Worm (Caenorhabditis elegans) whole organism, L2 larva: Measurements from ENCODE around the gene C16C8.11.
"Not testable (repeated sequence)": the region's sequence is repeated elsewhere in the genome, so short reads cannot be mapped to it uniquely, and the experiment has no call there.

Experiments
- C34F6.9 ChIP-seq: fragments of 150-350 bp; optimal IDR thresholded peaks from 2 replicates; lab custom pipeline; 2014; ENCODE audit warnings: missing biosample characterization, missing genetic modification characterization
- F13H6.1 ChIP-seq: sonication (generic microtip); optimal IDR thresholded peaks from 2 replicates; lab custom pipeline; 2016; ENCODE audit warnings: missing genetic modification characterization, missing compliant biosample characterization
- R02D3.7 ChIP-seq: fragments of 150-350 bp; optimal IDR thresholded peaks from 2 replicates; lab custom pipeline; 2014; ENCODE audit warnings: missing biosample characterization, missing genetic modification characterization
- ZK546.5 ChIP-seq: sonication (generic microtip); optimal IDR thresholded peaks from 2 replicates; lab custom pipeline; 2017; ENCODE audit warnings: missing biosample characterization, missing genetic modification characterization
- aly-2 ChIP-seq: fragments of 150-350 bp; optimal IDR thresholded peaks from 2 replicates; lab custom pipeline; 2014; ENCODE audit warnings: missing biosample characterization, missing genetic modification characterization
- ama-1 ChIP-seq: fragments of 150-350 bp; optimal IDR thresholded peaks from 2 replicates; lab custom pipeline; 2018; ENCODE audit warnings: inconsistent platforms
- blmp-1 ChIP-seq: sonication (generic microtip); optimal IDR thresholded peaks from 2 replicates; lab custom pipeline; 2017; ENCODE audit warnings: missing genetic modification characterization, mild to moderate bottlenecking, missing compliant biosample characterization, antibody characterized with exemption, moderate library complexity; ENCODE audit not compliant: insufficient read depth
- ceh-16 ChIP-seq: fragments of 150-350 bp; optimal IDR thresholded peaks from 2 replicates; lab custom pipeline; 2014; ENCODE audit warnings: missing biosample characterization, missing genetic modification characterization
- dmd-4 ChIP-seq: sonication (generic microtip); optimal IDR thresholded peaks from 2 replicates; lab custom pipeline; 2017; ENCODE audit warnings: missing biosample characterization, missing genetic modification characterization
- egl-27 ChIP-seq: sonication (generic microtip); optimal IDR thresholded peaks from 3 replicates; lab custom pipeline; 2017; ENCODE audit warnings: missing biosample characterization, missing genetic modification reagents, missing genetic modification characterization
- elt-1 ChIP-seq: fragments of 150-350 bp; optimal IDR thresholded peaks from 2 replicates; lab custom pipeline; 2014; ENCODE audit warnings: missing biosample characterization, missing genetic modification characterization
- elt-3 ChIP-seq: sonication (generic microtip); optimal IDR thresholded peaks from 2 replicates; lab custom pipeline; 2017; ENCODE audit warnings: missing biosample characterization, missing genetic modification characterization
- lin-11 ChIP-seq: fragments of 150-350 bp; sonication (generic microtip); optimal IDR thresholded peaks from 2 replicates; lab custom pipeline; 2014; ENCODE audit warnings: missing biosample characterization, missing genetic modification characterization, inconsistent platforms, mixed read lengths
- lin-39 ChIP-seq: fragments of 150-350 bp; optimal IDR thresholded peaks from 2 replicates; lab custom pipeline; 2014; ENCODE audit warnings: missing biosample characterization, missing genetic modification reagents, missing genetic modification characterization
- lsy-2 ChIP-seq, 2 experiments: fragments of 150-350 bp in 1 of 2; sonication (generic microtip) in 1 of 2; optimal IDR thresholded peaks; 2 replicates each; lab custom pipeline; 2014 to 2017; ENCODE audit warnings: missing biosample characterization in 2 of 2, missing genetic modification characterization in 2 of 2
- mab-5 ChIP-seq: fragments of 150-350 bp; optimal IDR thresholded peaks from 2 replicates; lab custom pipeline; 2014; ENCODE audit warnings: missing biosample characterization, missing genetic modification characterization
- mbf-1 ChIP-seq: sonication (generic microtip); optimal IDR thresholded peaks from 2 replicates; lab custom pipeline; 2017; ENCODE audit warnings: missing biosample characterization, missing genetic modification characterization
- mdl-1 ChIP-seq, 2 experiments: fragments of 150-350 bp in 1 of 2; sonication (generic microtip) in 1 of 2; optimal IDR thresholded peaks; 2 replicates each; lab custom pipeline; 2017; ENCODE audit warnings: missing biosample characterization in 2 of 2, missing genetic modification characterization in 2 of 2
- nhr-10 ChIP-seq: sonication (generic microtip); optimal IDR thresholded peaks from 2 replicates; lab custom pipeline; 2017; ENCODE audit warnings: missing biosample characterization, missing genetic modification characterization
- nhr-11 ChIP-seq: fragments of 150-350 bp; optimal IDR thresholded peaks from 2 replicates; lab custom pipeline; 2014; ENCODE audit warnings: missing biosample characterization, missing genetic modification characterization
- nhr-12 ChIP-seq: fragments of 150-350 bp; optimal IDR thresholded peaks from 2 replicates; lab custom pipeline; 2014; ENCODE audit warnings: missing biosample characterization, missing genetic modification characterization
- nhr-129 ChIP-seq: fragments of 150-350 bp; optimal IDR thresholded peaks from 2 replicates; lab custom pipeline; 2014; ENCODE audit warnings: missing biosample characterization, missing genetic modification characterization
- nhr-21 ChIP-seq: fragments of 150-350 bp; optimal IDR thresholded peaks from 2 replicates; lab custom pipeline; 2014; ENCODE audit warnings: missing biosample characterization, missing genetic modification characterization
- nhr-23 ChIP-seq: fragments of 150-350 bp; optimal IDR thresholded peaks from 2 replicates; lab custom pipeline; 2014; ENCODE audit warnings: missing biosample characterization, missing genetic modification reagents, missing genetic modification characterization
- nhr-25 ChIP-seq: fragments of 150-350 bp; sonication (generic microtip); optimal IDR thresholded peaks from 3 replicates; lab custom pipeline; 2014; ENCODE audit warnings: missing biosample characterization, missing genetic modification characterization
- nhr-6 ChIP-seq: fragments of 150-350 bp; optimal IDR thresholded peaks from 2 replicates; lab custom pipeline; 2014; ENCODE audit warnings: missing biosample characterization, missing genetic modification characterization
- peb-1 ChIP-seq: fragments of 150-350 bp; optimal IDR thresholded peaks from 2 replicates; lab custom pipeline; 2014; ENCODE audit warnings: missing biosample characterization, missing genetic modification characterization
- skn-1 ChIP-seq: sonication (generic microtip); optimal IDR thresholded peaks from 2 replicates; lab custom pipeline; 2017; ENCODE audit warnings: missing biosample characterization, missing genetic modification characterization
- sma-3 ChIP-seq: sonication (generic microtip); optimal IDR thresholded peaks from 2 replicates; lab custom pipeline; 2016; ENCODE audit warnings: missing genetic modification reagents, missing genetic modification characterization, missing compliant biosample characterization
- unc-62 ChIP-seq: fragments of 150-350 bp; optimal IDR thresholded peaks from 2 replicates; lab custom pipeline; 2014; ENCODE audit warnings: missing biosample characterization, missing genetic modification reagents, missing genetic modification characterization
- ztf-1 ChIP-seq: fragments of 200-800 bp; sonication (Bioruptor generic); conservative IDR thresholded peaks from 2 replicates; pipeline ENCODE4 v1.3.6; 2022; ENCODE audit warnings: missing genetic modification characterization, missing compliant biosample characterization
- ztf-11 ChIP-seq: sonication (generic microtip); optimal IDR thresholded peaks from 2 replicates; lab custom pipeline; 2017; ENCODE audit warnings: missing biosample characterization, missing genetic modification characterization
- ztf-4 ChIP-seq: fragments of 150-350 bp; optimal IDR thresholded peaks from 2 replicates; lab custom pipeline; 2014; ENCODE audit warnings: missing biosample characterization, missing genetic modification characterization

Gene C16C8.11

ce11 chrII:3461586-3461985 lies 8.1 kb downstream of the C16C8.11 start, which contains the start of gene C16C8.8:
TSS of gene C16C8.8 (minus strand) at chrII:3461686.
- TF ChIP-seq peb-1 (tag; lab: Kevin White, UChicago) (no peak), sma-3 (no peak), mab-5 (no peak), lin-11 (no peak), dmd-4 (tag; lab: Kevin White, UChicago) (no peak)

ce11 chrII:3463097-3463496 lies 9.6 kb downstream of the C16C8.11 start, which contains the start of gene C16C8.9:
TSS of gene C16C8.9 (minus strand) at chrII:3463197.
- TF ChIP-seq nhr-11 (tag; lab: Kevin White, UChicago) = no peak

- TF ChIP-seq nhr-129 (tag; lab: Kevin White, UChicago); dmd-4 (tag; lab: Kevin White, UChicago); ztf-1 (GFP tag; lab: Robert Waterston, UW): not testable (repeated sequence)
- TF ChIP-seq, all 48 proteins: peak for 0; not testable (repeated sequence) for 48
Observed at ce11 chrII:3464580-3464979, 11.1 kb downstream of the C16C8.11 start, which contains the start of gene C16C8.10. TSS of gene C16C8.10 (minus strand) at chrII:3464680.

- TF ChIP-seq elt-1 = no peak
- no peak for TF ChIP-seq blmp-1 (tag; lab: Kevin White, UChicago)
- TF ChIP-seq ztf-4 (tag; lab: Kevin White, UChicago) = no peak
- TF ChIP-seq skn-1 (tag; lab: Kevin White, UChicago) = no peak
- no peak for TF ChIP-seq F13H6.1 (tag; lab: Kevin White, UChicago)
- no peak for TF ChIP-seq lin-39 (tag; lab: Kevin White, UChicago)
Observed at ce11 chrII:3470549-3470948, 17.0 kb downstream of the C16C8.11 start, which contains the start of gene Y49F6B.20. TSS of gene Y49F6B.20 (minus strand) at chrII:3470649.

- TF ChIP-seq egl-27 (tag; lab: Kevin White, UChicago) (no peak), mdl-1 (tag; optimal IDR thresholded peaks at IDR 0.05; lab: Kevin White, UChicago) (no peak), F13H6.1 (tag; lab: Kevin White, UChicago) (no peak), elt-1 (no peak), ama-1 (lab: Kevin White, UChicago) (no peak), nhr-10 (tag; lab: Kevin White, UChicago) (no peak), lsy-2 (tag; optimal IDR thresholded peaks at IDR 0.05; lab: Kevin White, UChicago) (no peak), unc-62 (no peak), nhr-12 (tag; lab: Kevin White, UChicago) (no peak), ztf-11 (tag; lab: Kevin White, UChicago) (no peak), ceh-16 (tag; lab: Kevin White, UChicago) (no peak), elt-3 (no peak), ZK546.5 (tag; lab: Kevin White, UChicago) (no peak), mbf-1 (no peak), peb-1 (tag; lab: Kevin White, UChicago) (no peak), C34F6.9 (no peak), nhr-129 (tag; lab: Kevin White, UChicago) (no peak), sma-3 (no peak), skn-1 (tag; lab: Kevin White, UChicago) (no peak)
- TF ChIP-seq, all 48 proteins: peak for 0
Observed at ce11 chrII:3471603-3472002, 18.1 kb downstream of the C16C8.11 start, which contains the start of gene Y49F6B.13. TSS of gene Y49F6B.13 (minus strand) at chrII:3471703.

- TF ChIP-seq ztf-4 (tag; lab: Kevin White, UChicago) (no peak), nhr-23 (tag; lab: Kevin White, UChicago) (no peak), elt-3 (no peak), R02D3.7 (no peak), nhr-6 (tag; lab: Kevin White, UChicago) (no peak), nhr-25 (tag; lab: Kevin White, UChicago) (no peak), aly-2 (tag; lab: Kevin White, UChicago) (no peak), ztf-11 (tag; lab: Kevin White, UChicago) (no peak), nhr-10 (tag; lab: Kevin White, UChicago) (no peak), lsy-2 (tag; optimal IDR thresholded peaks at IDR 0.05; lab: Kevin White, UChicago) (no peak), nhr-21 (tag; lab: Kevin White, UChicago) (no peak), lin-39 (tag; lab: Kevin White, UChicago) (no peak), dmd-4 (tag; lab: Kevin White, UChicago) (no peak)
Observed at ce11 chrII:3472316-3472715, 18.8 kb downstream of the C16C8.11 start, which contains the start of gene Y49F6B.12. TSS of gene Y49F6B.12 (minus strand) at chrII:3472416.
